Worm (Caenorhabditis elegans): ENCODE results near the gene F17C11.4.

The F17C11.4 gene

DNA sequence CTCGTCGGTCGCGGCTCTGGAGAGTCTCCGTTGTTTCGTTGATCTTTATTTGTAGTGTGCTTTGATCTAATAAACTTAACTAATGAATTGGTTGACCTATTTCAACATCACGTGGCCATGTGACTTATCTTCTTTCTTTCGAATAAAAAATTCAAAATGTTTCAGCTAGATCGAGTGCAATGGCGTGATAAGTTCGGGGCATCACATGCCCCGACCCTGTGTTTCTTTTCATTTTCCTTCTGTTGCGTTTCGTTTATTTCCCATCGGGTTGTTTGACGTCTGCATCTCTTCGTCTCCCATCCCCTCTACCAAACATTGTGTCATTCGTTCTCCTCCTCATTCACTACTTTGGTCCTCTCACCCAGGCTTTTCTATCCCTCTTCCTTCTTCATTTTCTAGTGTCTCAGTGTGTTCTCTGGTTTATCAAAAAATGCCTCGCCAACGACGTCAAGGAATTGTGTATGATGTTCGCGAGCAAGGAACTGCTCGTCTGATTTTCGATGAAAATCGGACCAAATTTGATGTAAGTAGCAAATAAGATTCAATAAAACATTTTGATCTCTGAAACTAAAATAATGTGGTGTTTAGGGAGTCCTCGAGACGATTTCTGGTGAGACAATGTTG is at the start of gene F17C11.4 (continued):
- TF ChIP-seq snpc-1.2 (GFP tag; IDR thresholded peaks at IDR 0.05) = no peak
- TF ChIP-seq nhr-25 (tag; optimal IDR thresholded peaks at IDR 0.05; ENCODE audit: borderline replicate concordance, insufficient read depth) = peak; percentile 89
- peak; percentile 39; the same call in 1 of the 2 replicates for TF ChIP-seq saeg-2 (GFP tag; IDR thresholded peaks at IDR 0.05)
- no peak for TF ChIP-seq zip-2 (tag; optimal IDR thresholded peaks at IDR 0.05)
- no peak for TF ChIP-seq zip-11 (GFP tag; IDR thresholded peaks at IDR 0.05)
- TF ChIP-seq cey-2 (tag; optimal IDR thresholded peaks at IDR 0.05; ENCODE audit: borderline replicate concordance, insufficient read depth) = peak; percentile 6
- peak; percentile 64 for TF ChIP-seq T20F7.1 (GFP tag; optimal IDR thresholded peaks at IDR 0.05)
- peak; percentile 84 for TF ChIP-seq nhr-48 (tag; optimal IDR thresholded peaks at IDR 0.05)
- peak; percentile 96 for TF ChIP-seq hlh-30 (tag; optimal IDR thresholded peaks at IDR 0.05; ENCODE audit: insufficient read depth)
- peak; percentile 96 for TF ChIP-seq nhr-28 (tag; optimal IDR thresholded peaks at IDR 0.05)
- no peak for TF ChIP-seq arid-1 (GFP tag; conservative IDR thresholded peaks at IDR 0.05)
- TF ChIP-seq snpc-4 (tag; optimal IDR thresholded peaks at IDR 0.05) = no peak
- no peak for TF ChIP-seq pqm-1 (tag; optimal IDR thresholded peaks at IDR 0.05)
- TF ChIP-seq ces-1 (GFP tag; optimal IDR thresholded peaks at IDR 0.05) = no peak
- TF ChIP-seq zfp-3 (GFP tag; conservative IDR thresholded peaks at IDR 0.05) = peak; percentile 57; the same call in 1 of the 2 replicates
- peak; percentile 84 for TF ChIP-seq mdt-29 (GFP tag; IDR thresholded peaks at IDR 0.05)
- no peak for TF ChIP-seq mes-2 (tag; optimal IDR thresholded peaks at IDR 0.05; ENCODE audit: poor library complexity, severe bottlenecking)
- TF ChIP-seq lin-38 (GFP tag; IDR thresholded peaks at IDR 0.05) = peak; percentile 47
- peak; percentile 65; the same call in 1 of the 2 replicates for TF ChIP-seq tra-1 (GFP tag; IDR thresholded peaks at IDR 0.05)
- TF ChIP-seq nhr-102 (tag; optimal IDR thresholded peaks at IDR 0.05) = peak; percentile 6
- no peak for TF ChIP-seq fos-1 (tag; optimal IDR thresholded peaks at IDR 0.05)
- TF ChIP-seq unc-62 (GFP tag; optimal IDR thresholded peaks at IDR 0.05 in 1 of 2) = peak in 1 of 2 experiments; percentile 99
- no peak for TF ChIP-seq unc-62 (tag; optimal IDR thresholded peaks at IDR 0.05)
- TF ChIP-seq nhr-6 (tag; optimal IDR thresholded peaks at IDR 0.05) = peak; percentile 33
- TF ChIP-seq lir-3 (tag; optimal IDR thresholded peaks at IDR 0.05) = no peak
- no peak for TF ChIP-seq nhr-237 (tag; optimal IDR thresholded peaks at IDR 0.05)
- peak; percentile 74 for TF ChIP-seq dve-1 (tag; optimal IDR thresholded peaks at IDR 0.05; ENCODE audit: insufficient read depth)
- no peak for TF ChIP-seq attf-4 (tag; optimal IDR thresholded peaks at IDR 0.05)
- no peak for TF ChIP-seq ceh-82 (tag; optimal IDR thresholded peaks at IDR 0.05)
- no peak for TF ChIP-seq nhr-77 (tag; optimal IDR thresholded peaks at IDR 0.05)
- peak; percentile 87 for TF ChIP-seq nhr-11 (tag; optimal IDR thresholded peaks at IDR 0.05)
- no peak for TF ChIP-seq unc-39 (tag; optimal IDR thresholded peaks at IDR 0.05)

DNA sequence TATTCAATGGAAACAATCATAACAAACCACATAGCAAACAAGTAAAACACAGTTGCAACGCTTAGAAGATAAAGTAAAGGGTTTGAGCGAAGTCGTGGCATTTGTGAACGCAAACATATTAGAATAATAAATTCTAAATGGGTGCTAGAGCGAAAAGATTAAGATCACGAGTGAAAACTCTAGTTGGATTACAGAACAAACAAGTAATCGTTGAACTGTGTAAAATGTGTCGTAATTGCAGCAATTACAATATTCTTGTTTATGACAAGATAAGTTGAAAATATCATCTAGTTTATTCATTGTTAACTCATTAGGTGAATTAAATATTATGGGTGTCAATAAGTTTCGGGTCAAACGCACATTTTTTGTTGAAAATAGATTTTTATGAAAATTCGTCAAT is 49.0 kb upstream of the F17C11.4 start, which contains the start of gene F32D8.8:
Gene F32D8.8, minus strand, starts transcription at position 101 of the 400 bp plus-strand sequence.
- TF ChIP-seq hmg-1.1 (GFP tag; IDR thresholded peaks at IDR 0.05) (no peak), ztf-11 (tag; optimal IDR thresholded peaks at IDR 0.05) (no peak), ceh-44 (GFP tag; IDR thresholded peaks at IDR 0.05) (no peak), ctbp-1 (GFP tag; IDR thresholded peaks at IDR 0.05) (no peak), ceh-32 (tag; optimal IDR thresholded peaks at IDR 0.05; ENCODE audit: poor library complexity) (no peak), nhr-111 (GFP tag; optimal IDR thresholded peaks at IDR 0.05) (no peak), cey-2 (tag; optimal IDR thresholded peaks at IDR 0.05; ENCODE audit: borderline replicate concordance, insufficient read depth) (no peak), Y5F2A.4 (GFP tag; optimal IDR thresholded peaks at IDR 0.05) (no peak), madf-9 (GFP tag; conservative IDR thresholded peaks at IDR 0.05) (no peak), lin-29 (GFP tag; IDR thresholded peaks at IDR 0.05) (no peak), lin-15B (tag; optimal IDR thresholded peaks at IDR 0.05) (no peak), dve-1 (tag; optimal IDR thresholded peaks at IDR 0.05; ENCODE audit: insufficient read depth) (no peak), ZK546.5 (tag; optimal IDR thresholded peaks at IDR 0.05) (no peak), nhr-11 (tag; optimal IDR thresholded peaks at IDR 0.05) (no peak), nhr-42 (GFP tag; IDR thresholded peaks at IDR 0.05) (no peak), zip-11 (GFP tag; IDR thresholded peaks at IDR 0.05) (no peak), duxl-1 (tag; optimal IDR thresholded peaks at IDR 0.05; ENCODE audit: poor library complexity) (no peak), mdl-1 (tag; optimal IDR thresholded peaks at IDR 0.05) (no peak), nhr-76 (tag; optimal IDR thresholded peaks at IDR 0.05) (no peak)

Measured in whole organism, L4 larva.